Worm (Caenorhabditis elegans) whole organism, early embryonic: ENCODE data around the gene spcs-2.

Source experiments
- F13C5.2 ChIP-seq: sonication (generic microtip); optimal IDR thresholded peaks from 2 replicates; lab custom pipeline; 2017; ENCODE audit warnings: mild to moderate bottlenecking, missing genetic modification characterization, inconsistent platforms, missing compliant biosample characterization
- aly-1 ChIP-seq: sonication (generic microtip); optimal IDR thresholded peaks from 2 replicates; lab custom pipeline; 2016; ENCODE audit warnings: missing genetic modification characterization, missing compliant biosample characterization
- ama-1 ChIP-seq: fragments of 150-350 bp; optimal IDR thresholded peaks from 2 replicates; lab custom pipeline; 2014
- ets-7 ChIP-seq: sonication (generic microtip); optimal IDR thresholded peaks from 2 replicates; lab custom pipeline; 2016; ENCODE audit warnings: missing genotype, missing genetic modification characterization, missing compliant biosample characterization
- hmg-4 ChIP-seq: fragments of 200-800 bp; sonication (Bioruptor generic); optimal IDR thresholded peaks from 2 replicates; lab custom pipeline; 2018; ENCODE audit warnings: mild to moderate bottlenecking, missing genetic modification characterization, missing compliant biosample characterization
- hnd-1 ChIP-seq: sonication (generic microtip); optimal IDR thresholded peaks from 2 replicates; lab custom pipeline; 2016; ENCODE audit warnings: missing genetic modification characterization, missing compliant biosample characterization
- scrt-1 ChIP-seq: fragments of 200-800 bp; sonication (Bioruptor generic); IDR thresholded peaks from 2 replicates; pipeline ENCODE4 v1.3.6; 2022; ENCODE audit warnings: missing genetic modification characterization, missing compliant biosample characterization
- sea-1 ChIP-seq: fragments of 200-800 bp; sonication (Bioruptor generic); conservative IDR thresholded peaks from 2 replicates; pipeline ENCODE4 v1.3.6; 2022; ENCODE audit warnings: missing genetic modification characterization, missing compliant biosample characterization
- tbx-37 ChIP-seq: fragments of 200-800 bp; sonication (Bioruptor generic); conservative IDR thresholded peaks from 2 replicates; pipeline ENCODE4 v1.3.6; 2022; ENCODE audit warnings: missing genetic modification reagents, missing genetic modification characterization, missing compliant biosample characterization

DNA sequence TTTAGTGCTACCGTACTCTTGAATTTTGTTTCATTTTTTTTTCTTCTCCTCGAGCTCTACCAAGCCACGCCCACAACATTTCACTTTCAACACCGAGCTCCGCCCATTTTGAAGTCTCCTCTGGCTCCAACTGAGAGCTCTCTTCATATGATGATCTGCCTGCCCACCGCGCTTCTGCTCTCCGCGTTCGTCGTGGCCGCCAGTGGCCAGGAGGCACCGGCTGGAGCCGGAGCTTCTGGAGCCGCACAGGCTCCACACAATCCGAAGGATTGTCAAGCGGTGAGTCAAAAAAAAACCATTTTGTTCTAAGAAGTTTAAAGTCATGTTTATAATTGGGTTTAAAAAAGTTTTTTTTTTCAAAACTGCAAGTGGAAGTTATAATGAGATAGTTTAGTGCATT is 35.5 kb downstream of the spcs-2 start, which contains the start of gene flp-14:
- TF ChIP-seq aly-1 (tag; lab: Kevin White, UChicago) (no peak), ama-1 (no peak), hnd-1 (tag; lab: Kevin White, UChicago) (no peak), sea-1 (GFP tag; lab: Robert Waterston, UW) (no peak), F13C5.2 (tag; lab: Kevin White, UChicago) (no peak), tbx-37 (GFP tag; lab: Robert Waterston, UW) (no peak), hmg-4 (GFP tag; lab: Kevin White, UChicago) (no peak), ets-7 (tag; lab: Kevin White, UChicago) (no peak), scrt-1 (GFP tag; lab: Robert Waterston, UW) (no peak)
